Worm (Caenorhabditis elegans) whole organism, mixed stage, embryonic: ENCODE results near the gene sft-1.

Experiments
- cnd-1 ChIP-seq: fragments of 200-800 bp; sonication (Bioruptor generic); optimal IDR thresholded peaks from 2 replicates; lab custom pipeline; 2018; ENCODE audit warnings: mild to moderate bottlenecking, missing genetic modification characterization, missing compliant biosample characterization
- drap-1 ChIP-seq: fragments of 200-800 bp; sonication (Bioruptor generic); optimal IDR thresholded peaks from 3 replicates; lab custom pipeline; 2018; ENCODE audit warnings: mild to moderate bottlenecking, missing genetic modification characterization, missing compliant biosample characterization
- mab-5 ChIP-seq: fragments of 150-350 bp; optimal IDR thresholded peaks from 2 replicates; lab custom pipeline; 2014; ENCODE audit warnings: missing biosample characterization, missing genetic modification characterization
- mep-1 ChIP-seq: fragments of 150-350 bp; optimal IDR thresholded peaks from 2 replicates; lab custom pipeline; 2017; ENCODE audit warnings: missing biosample characterization, missing genetic modification reagents, missing genetic modification characterization, inconsistent platforms
- nhr-12 ChIP-seq: fragments of 150-350 bp; optimal IDR thresholded peaks from 2 replicates; lab custom pipeline; 2014; ENCODE audit warnings: missing biosample characterization, missing genetic modification characterization
- pha-4 ChIP-seq: fragments of 150-350 bp; optimal IDR thresholded peaks from 2 replicates; lab custom pipeline; 2018; ENCODE audit warnings: missing biosample characterization, missing genetic modification reagents, missing genetic modification characterization
- snpc-4 ChIP-seq: fragments of 150-350 bp; optimal IDR thresholded peaks from 2 replicates; lab custom pipeline; 2014; ENCODE audit warnings: missing biosample characterization, missing genetic modification characterization
- unc-120 ChIP-seq: sonication (generic microtip); optimal IDR thresholded peaks from 2 replicates; lab custom pipeline; 2017; ENCODE audit warnings: missing genetic modification characterization, missing compliant biosample characterization; ENCODE audit not compliant: poor library complexity, severe bottlenecking

ce11 chrIII:3139144-3139543 is 52.7 kb downstream of the sft-1 start, which contains the start of gene mec-12:
- no peak for TF ChIP-seq snpc-4 (tag; lab: Kevin White, UChicago)
- no peak for TF ChIP-seq mab-5 (tag; lab: Kevin White, UChicago)
- no peak for TF ChIP-seq nhr-12 (tag; lab: Kevin White, UChicago)
- no peak for TF ChIP-seq drap-1 (GFP tag; lab: Kevin White, UChicago)
- TF ChIP-seq pha-4 (tag; lab: Kevin White, UChicago): no peak
- TF ChIP-seq unc-120 (tag; lab: Kevin White, UChicago): no peak
- no peak for TF ChIP-seq mep-1 (tag; lab: Kevin White, UChicago)
- TF ChIP-seq cnd-1 (tag; lab: Kevin White, UChicago): no peak
